Worm (Caenorhabditis elegans) whole organism, mixed stage, embryonic: ENCODE data around the gene Y75B7B.2.

ENCODE experiments used
- cnd-1 ChIP-seq: fragments of 200-800 bp; sonication (Bioruptor generic); optimal IDR thresholded peaks from 2 replicates; lab custom pipeline; 2018; ENCODE audit warnings: mild to moderate bottlenecking, missing genetic modification characterization, missing compliant biosample characterization
- elt-1 ChIP-seq: sonication (generic microtip); optimal IDR thresholded peaks from 2 replicates; lab custom pipeline; 2017; ENCODE audit warnings: missing genetic modification characterization, mild to moderate bottlenecking, missing compliant biosample characterization, antibody characterized with exemption, moderate library complexity, borderline replicate concordance; ENCODE audit not compliant: insufficient read depth
- elt-3 ChIP-seq: fragments of 150-350 bp; optimal IDR thresholded peaks from 2 replicates; lab custom pipeline; 2014; ENCODE audit warnings: missing biosample characterization, missing genetic modification characterization
- flh-1 ChIP-seq: fragments of 200-800 bp; sonication (Bioruptor generic); optimal IDR thresholded peaks from 2 replicates; lab custom pipeline; 2018; ENCODE audit warnings: mild to moderate bottlenecking, missing genetic modification characterization, moderate library complexity, missing compliant biosample characterization
- lin-13 ChIP-seq: fragments of 150-350 bp; optimal IDR thresholded peaks from 2 replicates; lab custom pipeline; 2014; ENCODE audit warnings: missing biosample characterization, missing genetic modification characterization
- lsy-2 ChIP-seq: fragments of 150-350 bp; optimal IDR thresholded peaks from 2 replicates; lab custom pipeline; 2014; ENCODE audit warnings: missing biosample characterization, missing genetic modification characterization
- mep-1 ChIP-seq: fragments of 150-350 bp; optimal IDR thresholded peaks from 2 replicates; lab custom pipeline; 2017; ENCODE audit warnings: missing biosample characterization, missing genetic modification reagents, missing genetic modification characterization, inconsistent platforms
- nhr-12 ChIP-seq: fragments of 150-350 bp; optimal IDR thresholded peaks from 2 replicates; lab custom pipeline; 2014; ENCODE audit warnings: missing biosample characterization, missing genetic modification characterization
- nhr-237 ChIP-seq: fragments of 150-350 bp; optimal IDR thresholded peaks from 2 replicates; lab custom pipeline; 2014; ENCODE audit warnings: missing biosample characterization, missing genetic modification characterization
- nhr-76 ChIP-seq: sonication (generic microtip); optimal IDR thresholded peaks from 2 replicates; lab custom pipeline; 2017; ENCODE audit warnings: missing biosample characterization, missing genetic modification characterization
- pha-4 ChIP-seq: fragments of 150-350 bp; optimal IDR thresholded peaks from 2 replicates; lab custom pipeline; 2018; ENCODE audit warnings: missing biosample characterization, missing genetic modification reagents, missing genetic modification characterization
- snpc-4 ChIP-seq: fragments of 150-350 bp; optimal IDR thresholded peaks from 2 replicates; lab custom pipeline; 2014; ENCODE audit warnings: missing biosample characterization, missing genetic modification characterization
- unc-39 ChIP-seq: fragments of 150-350 bp; optimal IDR thresholded peaks from 2 replicates; lab custom pipeline; 2014; ENCODE audit warnings: missing biosample characterization, missing genetic modification characterization

DNA sequence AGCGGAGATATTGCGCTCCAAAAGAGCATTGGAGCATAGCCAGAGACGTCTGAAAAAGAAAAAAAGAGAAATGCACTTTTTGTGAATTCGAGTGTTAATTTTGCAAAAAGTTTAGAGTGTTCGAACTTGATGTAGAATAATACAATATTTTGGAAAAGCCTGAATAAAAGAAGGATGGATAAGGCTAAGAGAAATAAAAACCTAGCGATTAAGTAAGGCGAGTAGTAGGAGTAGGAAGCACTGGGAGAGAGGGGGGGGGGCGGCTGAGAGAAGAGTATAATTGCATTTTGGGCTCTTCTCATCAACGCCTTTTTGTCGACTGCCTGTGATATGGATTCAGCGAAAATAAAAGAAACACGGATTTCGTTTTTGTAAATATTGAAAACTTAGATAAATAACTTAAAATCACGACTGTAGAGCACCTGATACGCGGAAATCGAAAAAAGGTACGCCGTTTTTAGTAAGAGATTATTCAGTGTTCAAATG is 42.1 kb upstream of the Y75B7B.2 start, which contains the start of gene F16B3.3:
- TF ChIP-seq elt-1 (no peak), cnd-1 (tag; lab: Kevin White, UChicago) (no peak), lin-13 (no peak), lsy-2 (no peak), nhr-12 (no peak), pha-4 (no peak), elt-3 (tag; lab: Kevin White, UChicago) (no peak), nhr-237 (no peak), flh-1 (no peak), mep-1 (no peak), nhr-76 (tag; lab: Kevin White, UChicago) (no peak), unc-39 (tag; lab: Kevin White, UChicago) (no peak), snpc-4 (tag; lab: Kevin White, UChicago) (no peak)
